Fruit fly (Drosophila melanogaster) whole organism, embryonic: ENCODE measurements around the gene CG14982.

Experiments used
- ATbp ChIP-seq: fragments of 200-800 bp; sonication (Bioruptor generic); optimal IDR thresholded peaks from 2 replicates; lab custom pipeline; 2017; ENCODE audit warnings: missing biosample characterization, mild to moderate bottlenecking, missing genetic modification characterization, missing genetic modification reagents
- CG11696 ChIP-seq: fragments of 200-800 bp; sonication (Bioruptor generic); IDR thresholded peaks from 2 replicates; pipeline ENCODE4 v1.3.6; 2022; ENCODE audit warnings: missing biosample characterization, missing genetic modification characterization
- CG14014 ChIP-seq: fragments of 200-800 bp; sonication (Bioruptor generic); IDR thresholded peaks from 2 replicates; pipeline ENCODE4 v1.3.6; 2022; ENCODE audit warnings: missing biosample characterization, missing genetic modification characterization
- CG14710 ChIP-seq: fragments of 200-800 bp; sonication (Bioruptor generic); optimal IDR thresholded peaks from 3 replicates; lab custom pipeline; 2019; ENCODE audit warnings: missing biosample characterization, mild to moderate bottlenecking, missing genetic modification characterization, moderate library complexity
- Jarid2 ChIP-seq: fragments of 200-800 bp; sonication (Bioruptor generic); optimal IDR thresholded peaks from 3 replicates; lab custom pipeline; 2017; ENCODE audit warnings: mild to moderate bottlenecking, missing biosample characterization, missing genetic modification reagents, missing genetic modification characterization
- Tbp ChIP-seq: fragments of >200 bp; optimal IDR thresholded peaks from 2 replicates; lab custom pipeline; 2018; ENCODE audit warnings: missing biosample characterization, missing genetic modification characterization
- crc ChIP-seq: fragments of 200-800 bp; sonication (Bioruptor generic); optimal IDR thresholded peaks from 2 replicates; lab custom pipeline; 2016; ENCODE audit warnings: missing biosample characterization, missing genetic modification characterization
- ems ChIP-seq: fragments of 200-800 bp; sonication (Bioruptor generic); optimal IDR thresholded peaks from 3 replicates; lab custom pipeline; 2016; ENCODE audit warnings: missing biosample characterization, missing genetic modification characterization
- her ChIP-seq: fragments of 200-800 bp; sonication (Bioruptor generic); optimal IDR thresholded peaks from 2 replicates; lab custom pipeline; 2016; ENCODE audit warnings: missing biosample characterization, missing genetic modification characterization
- pho ChIP-seq: fragments of 200-800 bp; sonication (Bioruptor generic); optimal IDR thresholded peaks from 2 replicates; lab custom pipeline; 2016; ENCODE audit warnings: missing biosample characterization, missing genetic modification characterization
- seq ChIP-seq: fragments of 200-800 bp; sonication (Bioruptor generic); IDR thresholded peaks from 2 replicates; pipeline ENCODE4 v1.3.6; 2022; ENCODE audit warnings: missing biosample characterization, missing genetic modification characterization
- tio ChIP-seq: fragments of 200-800 bp; sonication (Bioruptor generic); optimal IDR thresholded peaks from 2 replicates; lab custom pipeline; 2017; ENCODE audit warnings: missing biosample characterization, missing genetic modification characterization, inconsistent platforms

- TF ChIP-seq seq (GFP tag; lab: Robert Waterston, UW), result no peak
- TF ChIP-seq CG14710 (tag; lab: Kevin White, UChicago), result no peak
- TF ChIP-seq ems, result no peak
- TF ChIP-seq tio, result no peak
- no peak for TF ChIP-seq pho (GFP tag; lab: Kevin White, UChicago)
- no peak for TF ChIP-seq Jarid2 (GFP tag; lab: Kevin White, UChicago)
- TF ChIP-seq CG11696 (GFP tag; lab: Robert Waterston, UW), result no peak
- no peak for TF ChIP-seq Tbp (GFP tag; lab: Kevin White, UChicago)
- no peak for TF ChIP-seq crc (GFP tag; lab: Kevin White, UChicago)
- no peak for TF ChIP-seq her (GFP tag; lab: Kevin White, UChicago)
- TF ChIP-seq CG14014 (GFP tag; lab: Robert Waterston, UW), result no peak
- no peak for TF ChIP-seq ATbp (GFP tag; lab: Kevin White, UChicago)
These were observed 12.3 kb upstream of the CG14982 start for dm6 chr3L:3929968-3930767.
